Fruit fly (Drosophila melanogaster): ENCODE measurements around the gene mid.

- TF ChIP-seq CG11294 (GFP tag; IDR thresholded peaks at IDR 0.05) (peak; percentile 71), OdsH (GFP tag; optimal IDR thresholded peaks at IDR 0.05) (peak; percentile 77), Hr38 (GFP tag; optimal IDR thresholded peaks at IDR 0.05) (no peak), CG34406 (GFP tag; optimal IDR thresholded peaks at IDR 0.05) (peak; percentile 56), fd85E (GFP tag; optimal IDR thresholded peaks at IDR 0.05) (peak; percentile 22), Eip93F (GFP tag; optimal IDR thresholded peaks at IDR 0.05) (no peak), achi (GFP tag; optimal IDR thresholded peaks at IDR 0.05) (peak; percentile 84), CG8632 (GFP tag; optimal IDR thresholded peaks at IDR 0.05) (peak; percentile 58), cyc (GFP tag; optimal IDR thresholded peaks at IDR 0.05) (peak; percentile 57), Smox (GFP tag; optimal IDR thresholded peaks at IDR 0.05) (peak; percentile 65), CG6163 (GFP tag; IDR thresholded peaks at IDR 0.05) (peak; percentile 94), Met (GFP tag; optimal IDR thresholded peaks at IDR 0.05) (peak; percentile 71), vri (GFP tag; optimal IDR thresholded peaks at IDR 0.05) (peak; percentile 52), Sox15 (GFP tag; optimal IDR thresholded peaks at IDR 0.05) (peak; percentile 10)
Observed at dm6 chr2L:5426843-5427540, 34.4 kb upstream of the mid start.

Measured in whole organism, prepupa.